Fruit fly (Drosophila melanogaster) whole organism, pupa: ENCODE data around the gene odd.

ENCODE experiments used
- CG12605 ChIP-seq: fragments of 200-800 bp; sonication (Bioruptor generic); IDR thresholded peaks from 2 replicates; pipeline ENCODE4 v1.3.6; 2022; ENCODE audit warnings: missing biosample characterization, missing genetic modification characterization
- CG13204 ChIP-seq: fragments of 200-800 bp; sonication (Bioruptor generic); optimal IDR thresholded peaks from 2 replicates; lab custom pipeline; 2018; ENCODE audit warnings: missing biosample characterization, mild to moderate bottlenecking, missing genetic modification characterization, moderate library complexity
- CG8159 ChIP-seq: fragments of 200-800 bp; sonication (Bioruptor generic); optimal IDR thresholded peaks from 3 replicates; lab custom pipeline; 2018; ENCODE audit warnings: missing biosample characterization, mild to moderate bottlenecking, missing genetic modification characterization, moderate library complexity
- Ets98B ChIP-seq: fragments of 200-800 bp; sonication (Bioruptor generic); IDR thresholded peaks from 2 replicates; pipeline ENCODE4 v1.3.6; 2022; ENCODE audit warnings: missing biosample characterization, missing genetic modification characterization
- Pif1B ChIP-seq: fragments of 200-800 bp; sonication (Bioruptor generic); optimal IDR thresholded peaks from 3 replicates; lab custom pipeline; 2016; ENCODE audit warnings: missing biosample characterization, missing genetic modification characterization

DNA sequence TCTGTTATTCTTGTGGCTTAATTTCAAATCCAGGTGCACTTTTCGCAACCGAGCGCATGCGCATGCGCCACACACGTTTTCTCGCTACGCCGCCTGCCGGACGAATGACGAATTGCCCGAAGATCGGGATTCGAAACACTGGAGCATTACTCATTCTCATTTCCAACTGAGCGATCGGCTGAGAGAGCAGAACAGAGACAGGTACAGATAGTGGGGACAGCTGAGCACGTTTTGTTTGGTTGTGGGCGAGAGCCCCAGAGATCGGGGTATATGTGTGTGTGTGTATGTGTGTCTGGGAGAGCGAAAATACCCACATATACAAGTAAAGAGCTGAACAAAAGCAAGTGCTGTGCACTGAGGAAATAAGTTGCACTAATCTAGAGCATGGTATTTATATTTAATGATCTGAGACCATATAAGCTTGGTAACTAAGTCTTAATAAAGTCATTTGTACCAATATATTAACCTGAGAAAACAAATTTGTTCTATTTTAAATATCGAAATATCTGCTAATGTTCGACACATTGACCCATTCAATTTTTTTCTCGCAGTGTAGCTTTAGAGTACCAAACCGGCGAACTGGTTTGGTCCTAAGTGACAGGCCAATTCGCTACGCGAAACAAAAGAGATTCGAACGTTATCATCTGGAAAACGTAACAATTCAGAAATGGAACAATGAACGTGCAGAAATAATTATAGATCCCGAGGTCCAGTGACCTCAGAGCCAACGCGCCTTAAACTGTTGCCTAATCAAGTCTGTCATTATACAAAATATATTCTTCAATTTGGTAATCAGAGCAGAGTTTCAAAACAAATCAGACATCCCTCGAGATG lies 25.7 kb upstream of the odd start:
- peak; percentile 94 for TF ChIP-seq Pif1B (GFP tag; lab: Kevin White, UChicago)
- TF ChIP-seq Ets98B (GFP tag; lab: Robert Waterston, UW), result peak; percentile 99
- peak; percentile 82 for TF ChIP-seq CG13204
- peak; percentile 95 for TF ChIP-seq CG12605
- TF ChIP-seq CG8159 (tag; lab: Kevin White, UChicago), result peak; percentile 99
